Worm (Caenorhabditis elegans) whole organism, L4 larva: ENCODE results near the gene mdt-9.

Experiments used
- F10B5.3 ChIP-seq: sonication (generic microtip); optimal IDR thresholded peaks from 2 replicates; lab custom pipeline; 2016; ENCODE audit warnings: mild to moderate bottlenecking, missing genetic modification characterization, missing compliant biosample characterization
- T20F7.1 ChIP-seq: fragments of 200-800 bp; sonication (Bioruptor generic); optimal IDR thresholded peaks from 2 replicates; lab custom pipeline; 2018; ENCODE audit warnings: mild to moderate bottlenecking, missing genetic modification characterization, missing compliant biosample characterization
- T26A8.4 ChIP-seq: fragments of 200-800 bp; sonication (Bioruptor generic); IDR thresholded peaks from 2 replicates; pipeline ENCODE4 v1.3.6; 2022; ENCODE audit warnings: missing genetic modification characterization, missing compliant biosample characterization
- Y48G9A.11 ChIP-seq: fragments of 200-800 bp; sonication (Bioruptor generic); IDR thresholded peaks from 2 replicates; pipeline ENCODE4 v1.3.6; 2022; ENCODE audit warnings: missing genetic modification reagents, missing genetic modification characterization, missing compliant biosample characterization
- ZK337.2 ChIP-seq: fragments of 200-800 bp; sonication (Bioruptor generic); IDR thresholded peaks from 2 replicates; pipeline ENCODE4 v1.3.6; 2022; ENCODE audit warnings: missing genetic modification reagents, missing genetic modification characterization, missing compliant biosample characterization
- ZK546.5 ChIP-seq, 2 experiments: sonication (generic microtip); optimal IDR thresholded peaks; 2 replicates each; lab custom pipeline; 2017; ENCODE audit warnings: missing biosample characterization in 2 of 2, missing genetic modification characterization in 2 of 2
- aha-1 ChIP-seq: fragments of 150-350 bp; peaks from one replicate; lab custom pipeline; 2014; ENCODE audit warnings: missing biosample characterization, missing genetic modification characterization
- ceh-20 ChIP-seq: fragments of 200-800 bp; sonication (Bioruptor generic); IDR thresholded peaks from 2 replicates; pipeline ENCODE4 v1.3.6; 2022; ENCODE audit warnings: missing genetic modification reagents, missing genetic modification characterization, missing compliant biosample characterization
- cey-2 ChIP-seq: sonication (generic microtip); optimal IDR thresholded peaks from 3 replicates; lab custom pipeline; 2017; ENCODE audit warnings: missing genetic modification characterization, mild to moderate bottlenecking, missing compliant biosample characterization, antibody characterized with exemption, borderline replicate concordance; ENCODE audit not compliant: insufficient read depth
- daf-16 ChIP-seq, 3 experiments: sonication (generic microtip); optimal IDR thresholded peaks; 2 replicates each; lab custom pipeline; 2016 to 2017; ENCODE audit warnings: missing genetic modification characterization in 3 of 3, missing genetic modification reagents in 3 of 3, mild to moderate bottlenecking in 2 of 3, missing compliant biosample characterization in 2 of 3, missing biosample characterization in 1 of 3, moderate library complexity in 1 of 3
- dmd-6 ChIP-seq: fragments of 200-800 bp; sonication (Bioruptor generic); IDR thresholded peaks from 2 replicates; pipeline ENCODE4 v1.3.6; 2022; ENCODE audit warnings: missing genetic modification reagents, missing genetic modification characterization, missing compliant biosample characterization
- dmd-8 ChIP-seq: fragments of 200-800 bp; sonication (Bioruptor generic); IDR thresholded peaks from 2 replicates; pipeline ENCODE4 v1.3.6; 2022; ENCODE audit warnings: missing genetic modification characterization, missing compliant biosample characterization
- dpl-1 ChIP-seq: fragments of 150-350 bp; optimal IDR thresholded peaks from 2 replicates; lab custom pipeline; 2014; ENCODE audit warnings: missing biosample characterization, missing genetic modification reagents, missing genetic modification characterization
- dve-1 ChIP-seq: sonication (generic microtip); optimal IDR thresholded peaks from 2 replicates; lab custom pipeline; 2017; ENCODE audit warnings: antibody characterized with exemption, mild to moderate bottlenecking, missing genetic modification characterization, missing compliant biosample characterization; ENCODE audit not compliant: insufficient read depth
- egl-27 ChIP-seq: sonication (generic microtip); optimal IDR thresholded peaks from 3 replicates; lab custom pipeline; 2017; ENCODE audit warnings: missing biosample characterization, missing genetic modification reagents, missing genetic modification characterization
- fkh-10 ChIP-seq: fragments of 150-350 bp; optimal IDR thresholded peaks from 2 replicates; lab custom pipeline; 2014; ENCODE audit warnings: missing biosample characterization, missing genetic modification reagents, missing genetic modification characterization
- fos-1 ChIP-seq: fragments of 150-350 bp; optimal IDR thresholded peaks from 2 replicates; lab custom pipeline; 2014; ENCODE audit warnings: missing biosample characterization, missing genetic modification characterization
- hif-1 ChIP-seq, 2 experiments: sonication (generic microtip); optimal IDR thresholded peaks; 2 replicates each; lab custom pipeline; 2016 to 2017; ENCODE audit warnings: missing compliant biosample characterization in 2 of 2, missing genetic modification characterization in 2 of 2, missing genetic modification reagents in 2 of 2, missing genotype in 2 of 2, mild to moderate bottlenecking in 1 of 2
- hlh-11 ChIP-seq: fragments of 200-800 bp; sonication (Bioruptor generic); optimal IDR thresholded peaks from 2 replicates; lab custom pipeline; 2018; ENCODE audit warnings: mild to moderate bottlenecking, missing genetic modification characterization, missing compliant biosample characterization
- hlh-30 ChIP-seq: sonication (generic microtip); optimal IDR thresholded peaks from 2 replicates; lab custom pipeline; 2017; ENCODE audit warnings: antibody characterized with exemption, mild to moderate bottlenecking, missing genetic modification characterization, missing compliant biosample characterization; ENCODE audit not compliant: insufficient read depth
- hmg-1.1 ChIP-seq: fragments of 200-800 bp; sonication (Bioruptor generic); IDR thresholded peaks from 2 replicates; pipeline ENCODE4 v1.3.6; 2022; ENCODE audit warnings: missing genetic modification reagents, missing genetic modification characterization, missing compliant biosample characterization
- lsy-2 ChIP-seq, 2 experiments: fragments of 150-350 bp in 1 of 2; sonication (generic microtip) in 1 of 2; optimal IDR thresholded peaks; 2 replicates each; lab custom pipeline; 2014 to 2017; ENCODE audit warnings: missing biosample characterization in 2 of 2, missing genetic modification characterization in 2 of 2
- madf-9 ChIP-seq: fragments of 200-800 bp; sonication (Bioruptor generic); conservative IDR thresholded peaks from 2 replicates; pipeline ENCODE4 v1.3.6; 2022; ENCODE audit warnings: missing genetic modification reagents, missing genetic modification characterization, missing compliant biosample characterization
- mep-1 ChIP-seq: fragments of 150-350 bp; sonication (generic microtip); optimal IDR thresholded peaks from 3 replicates; lab custom pipeline; 2014; ENCODE audit warnings: missing biosample characterization, missing genetic modification characterization
- mes-2 ChIP-seq: sonication (generic microtip); optimal IDR thresholded peaks from 2 replicates; lab custom pipeline; 2016; ENCODE audit warnings: missing genotype, mild to moderate bottlenecking, missing genetic modification characterization, missing compliant biosample characterization; ENCODE audit not compliant: poor library complexity, severe bottlenecking
- nhr-102 ChIP-seq: sonication (generic microtip); optimal IDR thresholded peaks from 2 replicates; lab custom pipeline; 2016; ENCODE audit warnings: mild to moderate bottlenecking, missing genetic modification characterization, moderate library complexity, missing compliant biosample characterization
- nhr-111 ChIP-seq: fragments of 200-800 bp; sonication (Bioruptor generic); optimal IDR thresholded peaks from 2 replicates; lab custom pipeline; 2018; ENCODE audit warnings: mild to moderate bottlenecking, missing genetic modification characterization, missing compliant biosample characterization
- nhr-237 ChIP-seq: sonication (generic microtip); optimal IDR thresholded peaks from 2 replicates; lab custom pipeline; 2017; ENCODE audit warnings: missing biosample characterization, missing genetic modification characterization
- nhr-25 ChIP-seq: sonication (generic microtip); optimal IDR thresholded peaks from 2 replicates; lab custom pipeline; 2017; ENCODE audit warnings: missing genetic modification characterization, mild to moderate bottlenecking, missing compliant biosample characterization, antibody characterized with exemption, moderate library complexity, borderline replicate concordance; ENCODE audit not compliant: insufficient read depth
- nhr-28 ChIP-seq: fragments of 150-350 bp; optimal IDR thresholded peaks from 2 replicates; lab custom pipeline; 2014; ENCODE audit warnings: missing biosample characterization, missing genetic modification characterization
- nhr-6 ChIP-seq: fragments of 150-350 bp; optimal IDR thresholded peaks from 2 replicates; lab custom pipeline; 2014; ENCODE audit warnings: missing biosample characterization, missing genetic modification characterization
- nhr-77 ChIP-seq: fragments of 150-350 bp; optimal IDR thresholded peaks from 2 replicates; lab custom pipeline; 2014; ENCODE audit warnings: missing biosample characterization, missing genetic modification characterization
- pha-4 ChIP-seq, 2 experiments: fragments of 150-350 bp in 1 of 2; fragments of 200-800 bp in 1 of 2; sonication (Bioruptor generic) in 1 of 2; IDR thresholded peaks in 1 of 2; optimal IDR thresholded peaks in 1 of 2; 2 replicates each; pipeline versions ENCODE4 v1.3.6 to Lab custom; 2014 to 2022; ENCODE audit warnings: missing genetic modification characterization in 2 of 2, missing genetic modification reagents in 2 of 2, missing biosample characterization in 1 of 2, missing compliant biosample characterization in 1 of 2
- php-3 ChIP-seq: fragments of 200-800 bp; sonication (Bioruptor generic); IDR thresholded peaks from 2 replicates; pipeline ENCODE4 v1.3.6; 2022; ENCODE audit warnings: missing genetic modification reagents, missing genetic modification characterization, missing compliant biosample characterization
- pqm-1 ChIP-seq: sonication (generic microtip); optimal IDR thresholded peaks from 2 replicates; lab custom pipeline; 2017; ENCODE audit warnings: missing biosample characterization, missing genetic modification characterization
- saeg-2 ChIP-seq: fragments of 200-800 bp; sonication (Bioruptor generic); IDR thresholded peaks from 2 replicates; pipeline ENCODE4 v1.3.6; 2022; ENCODE audit warnings: missing genetic modification reagents, missing genetic modification characterization, missing compliant biosample characterization
- spr-1 ChIP-seq: sonication (generic microtip); optimal IDR thresholded peaks from 2 replicates; lab custom pipeline; 2016; ENCODE audit warnings: mild to moderate bottlenecking, missing genetic modification characterization, missing compliant biosample characterization
- tag-97 ChIP-seq: fragments of 200-800 bp; sonication (Bioruptor generic); IDR thresholded peaks from 2 replicates; pipeline ENCODE4 v1.3.6; 2022; ENCODE audit warnings: missing genetic modification characterization, missing compliant biosample characterization
- unc-62 ChIP-seq, 3 experiments: fragments of 150-350 bp in 1 of 3; sonication (generic microtip); optimal IDR thresholded peaks in 2 of 3; peaks in 1 of 3; 1 replicate in 1 of 3; 2 replicates in 2 of 3; lab custom pipeline; 2014 to 2017; ENCODE audit warnings: missing biosample characterization in 3 of 3, missing genetic modification characterization in 3 of 3, missing genetic modification reagents in 3 of 3, missing genotype in 1 of 3
- vab-7 ChIP-seq: fragments of 200-800 bp; sonication (Bioruptor generic); IDR thresholded peaks from 2 replicates; pipeline ENCODE4 v1.3.6; 2022; ENCODE audit warnings: missing genetic modification reagents, missing genetic modification characterization, missing compliant biosample characterization
- zip-11 ChIP-seq: fragments of 200-800 bp; sonication (Bioruptor generic); IDR thresholded peaks from 2 replicates; pipeline ENCODE4 v1.3.6; 2022; ENCODE audit warnings: missing genetic modification characterization, missing compliant biosample characterization
- ztf-7 ChIP-seq: fragments of 150-350 bp; optimal IDR thresholded peaks from 2 replicates; lab custom pipeline; 2014; ENCODE audit warnings: missing biosample characterization, missing genetic modification characterization

mdt-9 gene

DNA sequence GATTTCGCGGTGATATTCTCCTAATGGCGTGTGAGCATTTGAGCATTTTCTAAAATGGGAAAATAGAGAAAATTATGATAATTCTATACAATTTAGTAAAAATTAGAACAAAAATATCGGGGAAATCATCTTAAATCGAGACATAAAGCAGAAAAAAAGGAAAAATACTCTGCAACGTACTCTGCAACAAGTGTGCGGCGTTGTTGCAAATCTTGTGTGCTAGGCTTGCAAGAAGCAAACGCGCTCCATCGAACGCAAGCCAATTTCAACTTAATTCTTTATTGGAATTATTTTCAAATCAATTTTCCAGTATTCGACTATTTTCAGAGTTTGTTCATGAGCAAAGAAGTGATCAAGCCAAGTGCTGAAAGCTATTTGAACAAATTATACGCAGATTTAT, at the start of gene mdt-9, which contains the start of the genes Y62E10A.20 and Y62E10A.23 (continued):
- TF ChIP-seq spr-1 (peak; percentile 0), Y48G9A.11 (GFP tag; lab: Robert Waterston, UW) (no peak)

- TF ChIP-seq unc-62 (GFP tag; optimal IDR thresholded peaks at IDR 0.05 in 1 of 2; lab: Kevin White, UChicago): peak in 1 of 2 experiments; percentile 62
- no peak for TF ChIP-seq unc-62 (tag; optimal IDR thresholded peaks at IDR 0.05; lab: Kevin White, UChicago)
- no peak for TF ChIP-seq nhr-25 (tag; lab: Kevin White, UChicago)
These were observed 43.6 kb upstream of the mdt-9 start, which contains the start of gene W02A2.5 for ce11 chrIV:13342555-13342954. TSS of gene W02A2.5 (plus strand) at chrIV:13342855.

DNA sequence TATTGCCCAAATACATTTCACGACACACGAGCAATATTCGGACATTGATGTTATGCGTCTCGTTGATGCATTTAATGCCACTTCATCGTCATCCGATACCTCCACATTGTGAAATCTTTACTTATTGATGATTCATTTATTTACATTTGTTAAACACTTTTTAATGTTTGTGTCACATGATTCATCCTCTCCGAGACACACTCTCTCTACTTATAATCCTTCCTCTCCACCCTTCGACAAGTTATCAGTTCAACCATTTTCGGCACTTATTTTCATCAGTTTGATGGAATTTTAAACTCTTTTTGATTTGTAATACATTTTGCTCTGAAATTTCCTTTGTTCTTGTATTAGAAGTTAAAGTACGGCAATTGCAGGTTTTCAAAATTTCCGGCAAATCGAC, 40.1 kb upstream of the mdt-9 start:
- TF ChIP-seq fkh-10 (GFP tag; lab: Kevin White, UChicago) (no peak), dpl-1 (GFP tag; lab: Kevin White, UChicago) (no peak), cey-2 (tag; lab: Kevin White, UChicago) (no peak), nhr-6 (peak; percentile 76), nhr-28 (tag; lab: Kevin White, UChicago) (peak; percentile 35), pqm-1 (tag; lab: Kevin White, UChicago) (peak; percentile 35), zip-11 (GFP tag; lab: Robert Waterston, UW) (no peak), php-3 (GFP tag; lab: Robert Waterston, UW) (no peak), nhr-77 (tag; lab: Kevin White, UChicago) (no peak), hlh-11 (tag; lab: Kevin White, UChicago) (peak; percentile 39), ztf-7 (tag; lab: Kevin White, UChicago) (no peak), F10B5.3 (tag; lab: Kevin White, UChicago) (no peak), hlh-30 (tag; lab: Kevin White, UChicago) (peak; percentile 34), pha-4 (GFP tag; IDR thresholded peaks at IDR 0.05; lab: Robert Waterston, UW) (no peak), pha-4 (tag; optimal IDR thresholded peaks at IDR 0.05; lab: Kevin White, UChicago) (peak; percentile 90), aha-1 (tag; lab: Kevin White, UChicago) (peak; percentile 40), dmd-6 (peak; percentile 54), nhr-111 (GFP tag; lab: Kevin White, UChicago) (no peak), fos-1 (tag; lab: Kevin White, UChicago) (no peak), T26A8.4 (GFP tag; lab: Robert Waterston, UW) (no peak), T20F7.1 (no peak), ZK546.5 (tag; optimal IDR thresholded peaks at IDR 0.05; lab: Kevin White, UChicago) (no peak), hmg-1.1 (GFP tag; lab: Robert Waterston, UW) (no peak), daf-16 (GFP tag; optimal IDR thresholded peaks at IDR 0.05; lab: Kevin White, UChicago) (no peak), daf-16 (tag; optimal IDR thresholded peaks at IDR 0.05; lab: Kevin White, UChicago) (peak; percentile 40), madf-9 (GFP tag; lab: Robert Waterston, UW) (no peak), dmd-8 (no peak), ceh-20 (GFP tag; lab: Robert Waterston, UW) (no peak), vab-7 (GFP tag; lab: Robert Waterston, UW) (no peak), dve-1 (tag; lab: Kevin White, UChicago) (peak; percentile 72)

- TF ChIP-seq tag-97 (no peak), ZK337.2 (GFP tag; lab: Robert Waterston, UW) (no peak), php-3 (GFP tag; lab: Robert Waterston, UW) (0 out of 2 replicates have a peak, but pooled peaks have one; percentile 28), T20F7.1 (no peak), lsy-2 (tag; optimal IDR thresholded peaks at IDR 0.05; lab: Kevin White, UChicago) (peak; percentile 11 to 49), pqm-1 (tag; lab: Kevin White, UChicago) (peak; percentile 96), mes-2 (peak; percentile 5), hlh-30 (tag; lab: Kevin White, UChicago) (no peak), daf-16 (GFP tag; optimal IDR thresholded peaks at IDR 0.05; lab: Kevin White, UChicago) (no peak), daf-16 (tag; optimal IDR thresholded peaks at IDR 0.05; lab: Kevin White, UChicago) (peak; percentile 95), nhr-77 (tag; lab: Kevin White, UChicago) (peak; percentile 64), saeg-2 (GFP tag; lab: Robert Waterston, UW) (no peak), fkh-10 (GFP tag; lab: Kevin White, UChicago) (no peak), egl-27 (tag; lab: Kevin White, UChicago) (no peak), nhr-102 (tag; lab: Kevin White, UChicago) (no peak), hif-1 (tag; optimal IDR thresholded peaks at IDR 0.05; lab: Kevin White, UChicago) (peak in 1 of 2 experiments; percentile 57), mep-1 (no peak), nhr-237 (no peak), hlh-11 (tag; lab: Kevin White, UChicago) (peak; percentile 52)
These were observed 38.9 kb upstream of the mdt-9 start, which contains the start of gene W02A2.9 for ce11 chrIV:13347232-13347715. TSS of gene W02A2.9 (plus strand) at chrIV:13347665.
